Worm (Caenorhabditis elegans) whole organism, late embryonic: ENCODE results near the gene Y23B4A.1.

Source experiments
- C08G9.2 ChIP-seq: sonication (generic microtip); optimal IDR thresholded peaks from 2 replicates; lab custom pipeline; 2016; ENCODE audit warnings: mild to moderate bottlenecking, missing genetic modification characterization, moderate library complexity, missing compliant biosample characterization
- ahr-1 ChIP-seq: sonication (generic microtip); optimal IDR thresholded peaks from 2 replicates; lab custom pipeline; 2016; ENCODE audit warnings: missing genetic modification characterization, missing compliant biosample characterization
- ceh-18 ChIP-seq: sonication (generic microtip); optimal IDR thresholded peaks from 2 replicates; lab custom pipeline; 2016; ENCODE audit warnings: missing genetic modification characterization, missing compliant biosample characterization
- ceh-2 ChIP-seq: sonication (generic microtip); optimal IDR thresholded peaks from 2 replicates; lab custom pipeline; 2016; ENCODE audit warnings: missing genotype, missing genetic modification characterization, missing compliant biosample characterization
- ceh-22 ChIP-seq: sonication (generic microtip); optimal IDR thresholded peaks from 2 replicates; lab custom pipeline; 2017; ENCODE audit warnings: missing biosample characterization, missing genetic modification characterization
- ceh-31 ChIP-seq: sonication (generic microtip); optimal IDR thresholded peaks from 2 replicates; lab custom pipeline; 2016; ENCODE audit warnings: missing genetic modification characterization, missing compliant biosample characterization
- ceh-34 ChIP-seq: sonication (generic microtip); optimal IDR thresholded peaks from 2 replicates; lab custom pipeline; 2016; ENCODE audit warnings: mild to moderate bottlenecking, missing genetic modification characterization, missing compliant biosample characterization
- ceh-45 ChIP-seq: fragments of 200-800 bp; sonication (Bioruptor generic); IDR thresholded peaks from 2 replicates; pipeline ENCODE4 v1.3.6; 2022; ENCODE audit warnings: missing genetic modification reagents, missing genetic modification characterization, missing compliant biosample characterization
- ceh-48 ChIP-seq: sonication (generic microtip); optimal IDR thresholded peaks from 2 replicates; lab custom pipeline; 2016; ENCODE audit warnings: missing genetic modification characterization, inconsistent platforms, missing compliant biosample characterization
- ceh-6 ChIP-seq: fragments of 200-800 bp; sonication (Bioruptor generic); optimal IDR thresholded peaks from 2 replicates; lab custom pipeline; 2018; ENCODE audit warnings: mild to moderate bottlenecking, missing genetic modification characterization, missing compliant biosample characterization
- ceh-9 ChIP-seq: sonication (generic microtip); optimal IDR thresholded peaks from 2 replicates; lab custom pipeline; 2016; ENCODE audit warnings: mild to moderate bottlenecking, missing genetic modification characterization, inconsistent platforms, missing compliant biosample characterization
- dmd-4 ChIP-seq: sonication (generic microtip); optimal IDR thresholded peaks from 2 replicates; lab custom pipeline; 2016; ENCODE audit warnings: borderline replicate concordance, missing genetic modification characterization, missing compliant biosample characterization
- dve-1 ChIP-seq: sonication (generic microtip); optimal IDR thresholded peaks from 2 replicates; lab custom pipeline; 2017; ENCODE audit warnings: antibody characterized with exemption, mild to moderate bottlenecking, missing genetic modification characterization, missing compliant biosample characterization
- elt-2 ChIP-seq: sonication (generic microtip); optimal IDR thresholded peaks from 2 replicates; lab custom pipeline; 2016; ENCODE audit warnings: missing genetic modification reagents, missing genetic modification characterization, missing compliant biosample characterization
- fkh-10 ChIP-seq: fragments of 150-350 bp; optimal IDR thresholded peaks from 2 replicates; lab custom pipeline; 2014; ENCODE audit warnings: missing biosample characterization, missing genetic modification reagents, missing genetic modification characterization
- gmeb-2 ChIP-seq: sonication (generic microtip); optimal IDR thresholded peaks from 2 replicates; lab custom pipeline; 2016; ENCODE audit warnings: missing genetic modification characterization, inconsistent platforms, missing compliant biosample characterization
- hlh-30 ChIP-seq: sonication (generic microtip); optimal IDR thresholded peaks from 2 replicates; lab custom pipeline; 2017; ENCODE audit warnings: antibody characterized with exemption, missing genetic modification characterization, missing compliant biosample characterization; ENCODE audit not compliant: insufficient read depth
- hlh-6 ChIP-seq: sonication (generic microtip); optimal IDR thresholded peaks from 2 replicates; lab custom pipeline; 2016; ENCODE audit warnings: missing genotype, missing genetic modification characterization, missing compliant biosample characterization
- hlh-8 ChIP-seq: sonication (generic microtip); optimal IDR thresholded peaks from 2 replicates; lab custom pipeline; 2016; ENCODE audit warnings: missing genotype, missing genetic modification characterization, missing compliant biosample characterization
- lim-6 ChIP-seq: sonication (generic microtip); optimal IDR thresholded peaks from 2 replicates; lab custom pipeline; 2016; ENCODE audit warnings: missing genetic modification characterization, missing compliant biosample characterization
- lin-11 ChIP-seq: fragments of 200-800 bp; sonication (Bioruptor generic); optimal IDR thresholded peaks from 2 replicates; lab custom pipeline; 2018; ENCODE audit warnings: mild to moderate bottlenecking, missing genetic modification characterization, missing compliant biosample characterization
- madf-2 ChIP-seq: sonication (generic microtip); optimal IDR thresholded peaks from 2 replicates; lab custom pipeline; 2017; ENCODE audit warnings: missing genetic modification characterization, missing compliant biosample characterization
- mec-3 ChIP-seq: sonication (generic microtip); optimal IDR thresholded peaks from 2 replicates; lab custom pipeline; 2016; ENCODE audit warnings: borderline replicate concordance, missing genetic modification characterization, missing compliant biosample characterization
- nfya-1 ChIP-seq: sonication (generic microtip); optimal IDR thresholded peaks from 2 replicates; lab custom pipeline; 2017; ENCODE audit warnings: missing genetic modification characterization, mild to moderate bottlenecking, missing compliant biosample characterization, antibody characterized with exemption, moderate library complexity
- nhr-232 ChIP-seq: sonication (generic microtip); optimal IDR thresholded peaks from 2 replicates; lab custom pipeline; 2016; ENCODE audit warnings: missing genetic modification characterization, missing compliant biosample characterization
- sdc-2 ChIP-seq: sonication (generic microtip); optimal IDR thresholded peaks from 2 replicates; lab custom pipeline; 2016; ENCODE audit warnings: missing genotype, missing genetic modification characterization, missing compliant biosample characterization
- sox-2 ChIP-seq: fragments of 200-800 bp; sonication (Bioruptor generic); IDR thresholded peaks from 2 replicates; pipeline ENCODE4 v1.3.6; 2022; ENCODE audit warnings: missing genetic modification reagents, missing genetic modification characterization, missing compliant biosample characterization
- tbx-2 ChIP-seq: sonication (generic microtip); optimal IDR thresholded peaks from 2 replicates; lab custom pipeline; 2016; ENCODE audit warnings: missing genetic modification characterization, missing compliant biosample characterization
- tbx-7 ChIP-seq: sonication (generic microtip); optimal IDR thresholded peaks from 2 replicates; lab custom pipeline; 2016; ENCODE audit warnings: missing genotype, missing genetic modification characterization, missing compliant biosample characterization
- unc-3 ChIP-seq, 2 experiments: fragments of 200-800 bp in 1 of 2; sonication (Bioruptor generic) in 1 of 2; sonication (generic microtip) in 1 of 2; conservative IDR thresholded peaks in 1 of 2; optimal IDR thresholded peaks in 1 of 2; 2 replicates each; pipeline versions ENCODE4 v1.3.6 to Lab custom; 2016 to 2022; ENCODE audit warnings: missing compliant biosample characterization in 2 of 2, missing genetic modification characterization in 2 of 2, missing genetic modification reagents in 1 of 2
- unc-42 ChIP-seq: sonication (generic microtip); optimal IDR thresholded peaks from 2 replicates; lab custom pipeline; 2016; ENCODE audit warnings: missing genotype, missing genetic modification characterization, missing compliant biosample characterization

Y23B4A.1 gene

ce11 chrX:5953174-5953573, 36.0 kb upstream of the Y23B4A.1 start, which contains the start of the genes R07E4.5 and R07E4.3:
Gene R07E4.5 (minus strand): TSS chrX:5953174.
Gene R07E4.3 (plus strand): TSS chrX:5953458.
- peak; percentile 10 for TF ChIP-seq ceh-34
- peak; percentile 51 for TF ChIP-seq nfya-1 (tag; lab: Kevin White, UChicago)
- TF ChIP-seq fkh-10: no peak
- TF ChIP-seq C08G9.2 (tag; lab: Kevin White, UChicago): no peak
- TF ChIP-seq ceh-18 (tag; lab: Kevin White, UChicago): peak; percentile 22
- TF ChIP-seq sox-2 (GFP tag; lab: Robert Waterston, UW): no peak
- peak; percentile 39 for TF ChIP-seq unc-42
- TF ChIP-seq ceh-31 (tag; lab: Kevin White, UChicago): peak; percentile 56
- no peak for TF ChIP-seq ceh-22 (tag; lab: Kevin White, UChicago)
- TF ChIP-seq gmeb-2 (tag; lab: Kevin White, UChicago): no peak
- TF ChIP-seq dve-1 (tag; lab: Kevin White, UChicago): peak; percentile 45
- TF ChIP-seq unc-3 (GFP tag; conservative IDR thresholded peaks at IDR 0.05; lab: Robert Waterston, UW): no peak
- TF ChIP-seq unc-3 (tag; optimal IDR thresholded peaks at IDR 0.05; lab: Kevin White, UChicago): no peak
- TF ChIP-seq, all 69 proteins: peak for 6

ce11 chrX:5948769-5949168, 31.6 kb upstream of the Y23B4A.1 start, which contains the start of gene mig-23:
Gene mig-23 (minus strand): TSS chrX:5948869.
- TF ChIP-seq mec-3 (tag; lab: Kevin White, UChicago) (no peak), fkh-10 (no peak), ahr-1 (tag; lab: Kevin White, UChicago) (no peak), ceh-48 (no peak), ceh-6 (GFP tag; lab: Kevin White, UChicago) (no peak), tbx-2 (tag; lab: Kevin White, UChicago) (no peak), hlh-8 (tag; lab: Kevin White, UChicago) (no peak)

ce11 chrX:5944488-5944887, 27.3 kb upstream of the Y23B4A.1 start, which contains the start of gene acs-17:
Gene acs-17 (minus strand): TSS chrX:5944510.
- TF ChIP-seq lim-6: no peak
- no peak for TF ChIP-seq hlh-6 (tag; lab: Kevin White, UChicago)
- no peak for TF ChIP-seq ceh-18 (tag; lab: Kevin White, UChicago)
- TF ChIP-seq hlh-8 (tag; lab: Kevin White, UChicago): no peak
- TF ChIP-seq dmd-4: no peak
- no peak for TF ChIP-seq ceh-9 (tag; lab: Kevin White, UChicago)
- TF ChIP-seq elt-2 (tag; lab: Kevin White, UChicago): no peak
- no peak for TF ChIP-seq nhr-232
- TF ChIP-seq sox-2 (GFP tag; lab: Robert Waterston, UW): no peak

- TF ChIP-seq ceh-45 (GFP tag; lab: Robert Waterston, UW): no peak
Observed at ce11 chrX:5943908-5944307, 26.7 kb upstream of the Y23B4A.1 start.

- TF ChIP-seq ceh-18 (tag; lab: Kevin White, UChicago) (peak; percentile 78), madf-2 (tag; lab: Kevin White, UChicago) (no peak)
Observed at ce11 chrX:5942171-5942570, 25.0 kb upstream of the Y23B4A.1 start.

ce11 chrX:5941325-5941724, 24.1 kb upstream of the Y23B4A.1 start:
- no peak for TF ChIP-seq ceh-45 (GFP tag; lab: Robert Waterston, UW)

ce11 chrX:5935473-5935872, 18.3 kb upstream of the Y23B4A.1 start, which contains the start of gene C46F4.3:
Gene C46F4.3 (plus strand): TSS chrX:5935773.
- TF ChIP-seq hlh-8 (tag; lab: Kevin White, UChicago) (no peak), elt-2 (tag; lab: Kevin White, UChicago) (no peak), sdc-2 (tag; lab: Kevin White, UChicago) (no peak), ceh-2 (tag; lab: Kevin White, UChicago) (no peak), tbx-7 (no peak), hlh-30 (tag; lab: Kevin White, UChicago) (no peak), lin-11 (tag; lab: Kevin White, UChicago) (no peak)
